Worm (Caenorhabditis elegans) whole organism, L2 larva: ENCODE data around the gene F26C11.3.

ENCODE experiments used
- F13H6.1 ChIP-seq: sonication (generic microtip); optimal IDR thresholded peaks from 2 replicates; lab custom pipeline; 2016; ENCODE audit warnings: missing genetic modification characterization, missing compliant biosample characterization
- ZK546.5 ChIP-seq: sonication (generic microtip); optimal IDR thresholded peaks from 2 replicates; lab custom pipeline; 2017; ENCODE audit warnings: missing biosample characterization, missing genetic modification characterization
- crh-2 ChIP-seq: sonication (generic microtip); optimal IDR thresholded peaks from 2 replicates; lab custom pipeline; 2017; ENCODE audit warnings: missing biosample characterization, missing genetic modification characterization
- dmd-4 ChIP-seq: sonication (generic microtip); optimal IDR thresholded peaks from 2 replicates; lab custom pipeline; 2017; ENCODE audit warnings: missing biosample characterization, missing genetic modification characterization
- lin-13 ChIP-seq: fragments of 150-350 bp; optimal IDR thresholded peaks from 2 replicates; lab custom pipeline; 2014; ENCODE audit warnings: missing biosample characterization, missing genetic modification reagents, missing genetic modification characterization
- mab-5 ChIP-seq: fragments of 150-350 bp; optimal IDR thresholded peaks from 2 replicates; lab custom pipeline; 2014; ENCODE audit warnings: missing biosample characterization, missing genetic modification characterization
- nhr-11 ChIP-seq: fragments of 150-350 bp; optimal IDR thresholded peaks from 2 replicates; lab custom pipeline; 2014; ENCODE audit warnings: missing biosample characterization, missing genetic modification characterization
- nhr-23 ChIP-seq: fragments of 150-350 bp; optimal IDR thresholded peaks from 2 replicates; lab custom pipeline; 2014; ENCODE audit warnings: missing biosample characterization, missing genetic modification reagents, missing genetic modification characterization
- nhr-25 ChIP-seq: fragments of 150-350 bp; sonication (generic microtip); optimal IDR thresholded peaks from 3 replicates; lab custom pipeline; 2014; ENCODE audit warnings: missing biosample characterization, missing genetic modification characterization
- nhr-77 ChIP-seq: fragments of 150-350 bp; optimal IDR thresholded peaks from 2 replicates; lab custom pipeline; 2014; ENCODE audit warnings: missing biosample characterization, missing genetic modification characterization

- TF ChIP-seq ZK546.5 (tag; lab: Kevin White, UChicago): no peak
- TF ChIP-seq nhr-25: no peak
- no peak for TF ChIP-seq crh-2 (tag; lab: Kevin White, UChicago)
- no peak for TF ChIP-seq mab-5 (tag; lab: Kevin White, UChicago)
- no peak for TF ChIP-seq nhr-11 (tag; lab: Kevin White, UChicago)
- TF ChIP-seq dmd-4 (tag; lab: Kevin White, UChicago): no peak
- TF ChIP-seq lin-13 (GFP tag; lab: Kevin White, UChicago): no peak
- no peak for TF ChIP-seq nhr-77 (tag; lab: Kevin White, UChicago)
- no peak for TF ChIP-seq F13H6.1 (tag; lab: Kevin White, UChicago)
- TF ChIP-seq nhr-23: no peak
Observed at ce11 chrII:9895173-9895572, 19.7 kb downstream of the F26C11.3 start.
